Worm (Caenorhabditis elegans): ENCODE data around the gene R07G3.8.

Gene R07G3.8

DNA sequence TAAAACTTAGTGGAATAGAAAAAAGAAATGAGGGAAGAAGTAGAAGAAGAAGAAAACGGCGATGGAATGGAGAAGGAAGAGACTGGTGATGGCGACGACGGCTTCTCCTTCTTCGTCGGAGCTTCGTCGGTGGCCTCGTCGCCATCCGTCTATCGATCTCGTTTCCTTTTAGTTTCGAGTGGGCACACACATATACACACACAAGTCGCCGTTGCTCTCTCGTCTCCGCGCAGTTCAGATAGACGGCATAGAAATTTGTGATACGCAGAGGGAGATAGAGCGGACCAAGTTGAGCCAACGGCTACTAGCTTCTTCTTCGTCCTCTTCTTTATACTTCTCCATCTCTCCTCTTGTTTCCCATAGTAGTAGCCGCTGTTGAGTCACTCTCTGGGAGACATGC is 27.1 kb downstream of the R07G3.8 start (continued):
- TF ChIP-seq nhr-12 (tag; optimal IDR thresholded peaks at IDR 0.05): no peak
- peak; percentile 53 for TF ChIP-seq C34F6.9 (tag; optimal IDR thresholded peaks at IDR 0.05)
- peak; percentile 22 for TF ChIP-seq sma-9 (GFP tag; optimal IDR thresholded peaks at IDR 0.05)
- TF ChIP-seq sma-9 (tag; optimal IDR thresholded peaks at IDR 0.05): no peak
- TF ChIP-seq lsy-2 (tag; optimal IDR thresholded peaks at IDR 0.05): peak in 1 of 2 experiments; percentile 35
- no peak for TF ChIP-seq nhr-11 (tag; optimal IDR thresholded peaks at IDR 0.05)
- no peak for TF ChIP-seq unc-39 (tag; optimal IDR thresholded peaks at IDR 0.05)
- peak; percentile 67 for TF ChIP-seq F13H6.1 (tag; optimal IDR thresholded peaks at IDR 0.05)
- TF ChIP-seq ama-1 (optimal IDR thresholded peaks at IDR 0.05): no peak
- no peak for TF ChIP-seq mdl-1 (tag; optimal IDR thresholded peaks at IDR 0.05)
- peak; percentile 46 for TF ChIP-seq nhr-129 (tag; optimal IDR thresholded peaks at IDR 0.05)
- peak; percentile 6 for TF ChIP-seq mab-5 (tag; optimal IDR thresholded peaks at IDR 0.05)
- no peak for TF ChIP-seq nhr-6 (tag; optimal IDR thresholded peaks at IDR 0.05)
- TF ChIP-seq ZK546.5 (tag; optimal IDR thresholded peaks at IDR 0.05): no peak
- TF ChIP-seq crh-2 (tag; optimal IDR thresholded peaks at IDR 0.05): no peak
- no peak for TF ChIP-seq lin-39 (tag; optimal IDR thresholded peaks at IDR 0.05)
- no peak for TF ChIP-seq R02D3.7 (tag; optimal IDR thresholded peaks at IDR 0.05)
- no peak for TF ChIP-seq blmp-1 (tag; optimal IDR thresholded peaks at IDR 0.05; ENCODE audit: insufficient read depth)
- no peak for TF ChIP-seq nhr-21 (tag; optimal IDR thresholded peaks at IDR 0.05)
- TF ChIP-seq unc-55 (GFP tag; optimal IDR thresholded peaks at IDR 0.05): peak; percentile 66
- peak; percentile 83 for TF ChIP-seq zag-1 (tag; optimal IDR thresholded peaks at IDR 0.05)
- TF ChIP-seq fos-1 (tag; optimal IDR thresholded peaks at IDR 0.05): no peak
- no peak for TF ChIP-seq sma-3 (GFP tag; optimal IDR thresholded peaks at IDR 0.05)
- no peak for TF ChIP-seq nhr-23 (tag; optimal IDR thresholded peaks at IDR 0.05)
- TF ChIP-seq nhr-10 (tag; optimal IDR thresholded peaks at IDR 0.05): no peak

DNA sequence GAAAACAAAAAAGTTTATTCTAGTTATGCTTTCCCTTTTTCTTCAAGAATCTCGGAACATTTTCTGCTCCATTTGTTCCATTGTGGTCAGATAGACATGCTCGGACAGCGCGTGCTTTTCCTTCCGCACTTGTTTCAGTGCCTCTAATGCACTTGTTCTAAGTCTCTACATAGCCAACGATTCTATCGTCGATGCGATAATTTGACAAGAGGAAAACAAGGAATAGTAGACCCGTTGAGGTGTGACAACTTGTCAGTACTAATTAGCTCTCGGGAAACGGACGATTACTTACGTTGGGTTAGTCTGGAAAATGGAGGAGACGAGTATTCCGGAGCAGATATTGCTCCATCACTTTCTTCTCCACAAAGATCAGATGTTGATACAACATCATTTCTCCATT is 32.0 kb downstream of the R07G3.8 start:
- TF ChIP-seq ztf-1 (GFP tag; conservative IDR thresholded peaks at IDR 0.05) (no peak), nhr-21 (tag; optimal IDR thresholded peaks at IDR 0.05) (no peak), C34F6.9 (tag; optimal IDR thresholded peaks at IDR 0.05) (no peak), ztf-4 (tag; optimal IDR thresholded peaks at IDR 0.05) (no peak), blmp-1 (tag; optimal IDR thresholded peaks at IDR 0.05; ENCODE audit: insufficient read depth) (no peak)

ce11 chrII:7583555-7583954 is 36.8 kb downstream of the R07G3.8 start, which contains the start of gene mks-3:
TSS of gene mks-3 (minus strand) at chrII:7583655.
- TF ChIP-seq ZK546.5 (tag; optimal IDR thresholded peaks at IDR 0.05): no peak
- no peak for TF ChIP-seq R02D3.7 (tag; optimal IDR thresholded peaks at IDR 0.05)
- no peak for TF ChIP-seq alr-1 (tag; optimal IDR thresholded peaks at IDR 0.05)
- TF ChIP-seq nhr-21 (tag; optimal IDR thresholded peaks at IDR 0.05): no peak
- no peak for TF ChIP-seq mab-5 (tag; optimal IDR thresholded peaks at IDR 0.05)
- TF ChIP-seq ama-1 (optimal IDR thresholded peaks at IDR 0.05): no peak
- TF ChIP-seq peb-1 (tag; optimal IDR thresholded peaks at IDR 0.05): no peak
- TF ChIP-seq zag-1 (tag; optimal IDR thresholded peaks at IDR 0.05): no peak
- TF ChIP-seq elt-1 (tag; optimal IDR thresholded peaks at IDR 0.05): no peak
- no peak for TF ChIP-seq ceh-82 (tag; optimal IDR thresholded peaks at IDR 0.05)
- TF ChIP-seq nhr-23 (tag; optimal IDR thresholded peaks at IDR 0.05): no peak
- no peak for TF ChIP-seq fos-1 (tag; optimal IDR thresholded peaks at IDR 0.05)
- TF ChIP-seq nhr-11 (tag; optimal IDR thresholded peaks at IDR 0.05): no peak
- no peak for TF ChIP-seq dmd-4 (tag; optimal IDR thresholded peaks at IDR 0.05)

- no peak for TF ChIP-seq crh-2 (tag; optimal IDR thresholded peaks at IDR 0.05)
- TF ChIP-seq lin-11 (tag; optimal IDR thresholded peaks at IDR 0.05): no peak
- no peak for TF ChIP-seq unc-39 (tag; optimal IDR thresholded peaks at IDR 0.05)
- no peak for TF ChIP-seq nhr-6 (tag; optimal IDR thresholded peaks at IDR 0.05)
- TF ChIP-seq lsy-2 (tag; optimal IDR thresholded peaks at IDR 0.05): no peak
- no peak for TF ChIP-seq ztf-11 (tag; optimal IDR thresholded peaks at IDR 0.05)
Measured at ce11 chrII:7577412-7577811, 42.9 kb downstream of the R07G3.8 start, which contains the start of gene F35D2.6. TSS of gene F35D2.6 (plus strand) at chrII:7577712.

DNA sequence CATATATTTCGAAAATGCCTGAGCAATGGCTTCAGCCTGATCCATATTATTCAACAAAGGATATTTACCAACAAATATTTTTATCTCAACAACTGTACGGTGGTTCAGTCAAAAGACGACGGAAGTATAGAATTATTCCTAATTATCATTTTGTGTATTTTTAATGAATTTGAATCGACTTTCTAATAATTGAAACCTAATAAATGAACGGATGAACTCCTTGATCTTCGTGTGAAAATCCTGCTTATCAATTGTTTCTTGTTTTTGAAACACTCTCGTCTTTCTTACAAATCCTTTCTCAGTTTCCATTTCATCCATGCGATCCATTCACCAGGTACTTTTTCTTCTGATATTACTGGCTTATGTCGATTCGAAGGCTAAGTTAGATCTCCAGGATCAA is 44.7 kb downstream of the R07G3.8 start, which contains the start of gene F35D2.1:
Gene F35D2.1 (plus strand): TSS at position 301 of the 400 bp plus-strand sequence.
- TF ChIP-seq R02D3.7 (tag; optimal IDR thresholded peaks at IDR 0.05) (no peak), Y55F3AM.14 (GFP tag; optimal IDR thresholded peaks at IDR 0.05) (no peak), nhr-6 (tag; optimal IDR thresholded peaks at IDR 0.05) (no peak), ceh-16 (tag; optimal IDR thresholded peaks at IDR 0.05) (no peak), peb-1 (tag; optimal IDR thresholded peaks at IDR 0.05) (no peak), sma-9 (GFP tag; optimal IDR thresholded peaks at IDR 0.05) (no peak), sma-9 (tag; optimal IDR thresholded peaks at IDR 0.05) (no peak), unc-55 (GFP tag; optimal IDR thresholded peaks at IDR 0.05) (no peak), ZK546.5 (tag; optimal IDR thresholded peaks at IDR 0.05) (no peak), mdl-1 (tag; optimal IDR thresholded peaks at IDR 0.05) (no peak), mbf-1 (tag; optimal IDR thresholded peaks at IDR 0.05) (no peak), sem-4 (tag; optimal IDR thresholded peaks at IDR 0.05) (no peak), unc-39 (tag; optimal IDR thresholded peaks at IDR 0.05) (no peak), dmd-4 (tag; optimal IDR thresholded peaks at IDR 0.05) (no peak), lsy-2 (tag; optimal IDR thresholded peaks at IDR 0.05) (no peak), blmp-1 (tag; optimal IDR thresholded peaks at IDR 0.05; ENCODE audit: insufficient read depth) (no peak), egl-27 (tag; optimal IDR thresholded peaks at IDR 0.05) (no peak), ztf-11 (tag; optimal IDR thresholded peaks at IDR 0.05) (no peak)
